Fruit fly (Drosophila melanogaster): ENCODE data around the gene CG3558.

DNA sequence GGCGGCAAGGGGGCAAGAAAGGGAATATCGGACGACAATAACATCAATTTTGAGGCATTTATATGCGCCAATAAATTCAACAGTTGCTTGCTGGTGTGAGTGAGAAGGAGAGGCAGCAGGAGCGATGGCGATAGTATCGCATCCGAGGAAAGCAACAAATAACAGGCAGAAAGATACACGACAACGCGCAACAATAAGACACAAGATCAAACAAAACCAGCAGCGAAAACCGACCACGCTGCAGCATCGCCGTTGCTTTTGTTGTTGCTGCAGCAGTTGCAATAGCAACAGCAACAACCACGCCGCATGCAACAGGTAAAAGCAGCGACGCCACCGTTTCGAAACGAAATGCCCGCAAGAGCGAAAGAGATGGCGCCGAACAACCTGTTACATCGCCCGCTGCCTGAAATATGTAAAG, 7.9 kb downstream of the CG3558 start:
- TF ChIP-seq EcR (GFP tag; optimal IDR thresholded peaks at IDR 0.05) (no peak), CG8478 (optimal IDR thresholded peaks at IDR 0.05) (no peak), Dll (optimal IDR thresholded peaks at IDR 0.05) (no peak), pan (optimal IDR thresholded peaks at IDR 0.05) (no peak)

Data from whole organism.